Fruit fly (Drosophila melanogaster) whole organism, wandering third instar larva: ENCODE results near the gene CG34242.

Experiments
- HLH106 ChIP-seq: fragments of 200-800 bp; optimal IDR thresholded peaks from 3 replicates; lab custom pipeline; 2019; ENCODE audit warnings: missing biosample characterization, mild to moderate bottlenecking, missing genetic modification characterization, moderate library complexity
- Jra ChIP-seq: sonication (Bioruptor generic); optimal IDR thresholded peaks from 2 replicates; lab custom pipeline; 2016; ENCODE audit warnings: missing biosample characterization, missing genetic modification characterization
- OdsH ChIP-seq: fragments of 200-800 bp; sonication (Bioruptor generic); optimal IDR thresholded peaks from 2 replicates; lab custom pipeline; 2016; ENCODE audit warnings: missing biosample characterization, mild to moderate bottlenecking, missing genetic modification characterization
- Rel ChIP-seq, 2 experiments: fragments of 200-800 bp; sonication (Bioruptor generic) in 1 of 2; optimal IDR thresholded peaks; 2 replicates in 1 of 2; 3 replicates in 1 of 2; lab custom pipeline; 2016 to 2019; ENCODE audit warnings: mild to moderate bottlenecking in 2 of 2, missing biosample characterization in 2 of 2, missing genetic modification characterization in 2 of 2, moderate library complexity in 1 of 2
- Sp1 ChIP-seq: fragments of 200-800 bp; sonication (Bioruptor generic); optimal IDR thresholded peaks from 3 replicates; lab custom pipeline; 2019; ENCODE audit warnings: missing biosample characterization, mild to moderate bottlenecking, missing genetic modification characterization, moderate library complexity
- dmrt93B ChIP-seq: fragments of 200-800 bp; sonication (Bioruptor generic); optimal IDR thresholded peaks from 2 replicates; lab custom pipeline; 2018; ENCODE audit warnings: missing biosample characterization, mild to moderate bottlenecking, missing genetic modification characterization
- fru ChIP-seq: fragments of 200-800 bp; sonication (Bioruptor generic); optimal IDR thresholded peaks from 3 replicates; lab custom pipeline; 2016; ENCODE audit warnings: missing biosample characterization, mild to moderate bottlenecking, missing genetic modification characterization
- h ChIP-seq: fragments of 200-800 bp; sonication (Bioruptor generic); optimal IDR thresholded peaks from 3 replicates; lab custom pipeline; 2016; ENCODE audit warnings: missing biosample characterization, mild to moderate bottlenecking, missing genetic modification characterization
- pan ChIP-seq: fragments of >200 bp; optimal IDR thresholded peaks from 2 replicates; lab custom pipeline; 2017
- tai ChIP-seq: sonication (Bioruptor generic); optimal IDR thresholded peaks from 2 replicates; lab custom pipeline; 2016; ENCODE audit warnings: missing biosample characterization, missing genetic modification characterization
- usp ChIP-seq: fragments of >200 bp; optimal IDR thresholded peaks from 2 replicates; lab custom pipeline; 2017; ENCODE audit warnings: missing biosample characterization, missing genetic modification characterization

dm6 chr3L:12507571-12507970, 26.2 kb upstream of the CG34242 start, which contains the start of gene CG10654:
- TF ChIP-seq Sp1 (GFP tag; lab: Kevin White, UChicago) (no peak), dmrt93B (GFP tag; lab: Kevin White, UChicago) (no peak), usp (GFP tag; lab: Kevin White, UChicago) (no peak), h (no peak), Jra (GFP tag; lab: Kevin White, UChicago) (no peak), fru (GFP tag; lab: Kevin White, UChicago) (no peak), pan (lab: Kevin White, UChicago) (no peak), tai (no peak), Rel (GFP tag; optimal IDR thresholded peaks at IDR 0.05; lab: Kevin White, UChicago) (no peak), Rel (tag; optimal IDR thresholded peaks at IDR 0.05; lab: Kevin White, UChicago) (no peak), OdsH (GFP tag; lab: Kevin White, UChicago) (no peak), HLH106 (no peak)
